Worm (Caenorhabditis elegans): ENCODE data around the gene frh-1.

- no peak for TF ChIP-seq nhr-77 (tag; optimal IDR thresholded peaks at IDR 0.05)
- TF ChIP-seq ztf-4 (tag; optimal IDR thresholded peaks at IDR 0.05): no peak
- no peak for TF ChIP-seq unc-39 (tag; optimal IDR thresholded peaks at IDR 0.05)
- no peak for TF ChIP-seq crh-2 (tag; optimal IDR thresholded peaks at IDR 0.05)
- no peak for TF ChIP-seq mdl-1 (tag; optimal IDR thresholded peaks at IDR 0.05)
- TF ChIP-seq ztf-11 (tag; optimal IDR thresholded peaks at IDR 0.05): no peak
- no peak for TF ChIP-seq ama-1 (optimal IDR thresholded peaks at IDR 0.05)
- no peak for TF ChIP-seq lin-13 (GFP tag; optimal IDR thresholded peaks at IDR 0.05)
- no peak for TF ChIP-seq fos-1 (tag; optimal IDR thresholded peaks at IDR 0.05)
- no peak for TF ChIP-seq ZK546.5 (tag; optimal IDR thresholded peaks at IDR 0.05)
- no peak for TF ChIP-seq nhr-23 (tag; optimal IDR thresholded peaks at IDR 0.05)
- TF ChIP-seq lin-39 (tag; optimal IDR thresholded peaks at IDR 0.05): no peak
- TF ChIP-seq zag-1 (tag; optimal IDR thresholded peaks at IDR 0.05): no peak
Measured at ce11 chrII:5871508-5871907, 45.7 kb upstream of the frh-1 start.
